Worm (Caenorhabditis elegans) whole organism, L4/young adult: ENCODE data around the gene F56A8.3.

Experiments used
- W03F9.2 ChIP-seq: fragments of 150-350 bp; optimal IDR thresholded peaks from 2 replicates; lab custom pipeline; 2014; ENCODE audit warnings: missing biosample characterization, missing genetic modification characterization
- dao-5 ChIP-seq: sonication (generic microtip); optimal IDR thresholded peaks from 2 replicates; lab custom pipeline; 2016; ENCODE audit warnings: missing genotype, missing genetic modification characterization, moderate library complexity, missing compliant biosample characterization
- him-1 ChIP-seq: sonication (generic microtip); optimal IDR thresholded peaks from 2 replicates; lab custom pipeline; 2016; ENCODE audit warnings: missing genotype, missing genetic modification reagents, missing genetic modification characterization, missing compliant biosample characterization

DNA sequence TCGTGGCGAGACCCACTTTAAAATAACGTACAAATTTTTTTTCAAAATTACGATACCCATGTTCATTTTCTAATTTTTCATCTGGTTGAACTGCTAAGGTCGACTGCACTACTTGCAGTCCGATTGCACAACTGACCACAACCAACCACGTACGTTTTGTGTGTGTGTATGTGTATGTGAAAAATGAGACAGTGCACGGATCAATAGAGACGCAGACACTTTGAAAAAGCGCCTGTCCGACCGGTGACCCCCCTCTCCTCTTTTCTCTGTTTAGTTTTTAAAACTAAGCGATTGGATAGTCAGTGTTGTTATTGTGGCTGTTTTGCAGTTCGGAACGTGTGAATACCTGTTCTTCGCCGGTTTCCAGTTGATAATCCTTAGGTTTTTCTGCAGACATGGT is 2.1 kb downstream of the F56A8.3 start:
- TF ChIP-seq dao-5 (tag; lab: Kevin White, UChicago) (no peak), W03F9.2 (tag; lab: Kevin White, UChicago) (no peak), him-1 (tag; lab: Kevin White, UChicago) (no peak)
